Fruit fly (Drosophila melanogaster) whole organism, wandering third instar larva: ENCODE measurements around the gene Gas8.

ENCODE experiments used
- CrebA ChIP-seq: fragments of 200-800 bp; sonication (Bioruptor generic); optimal IDR thresholded peaks from 2 replicates; lab custom pipeline; 2016; ENCODE audit warnings: missing biosample characterization, mild to moderate bottlenecking, missing genetic modification characterization, borderline replicate concordance
- Dfd ChIP-seq: fragments of >200 bp; optimal IDR thresholded peaks from 2 replicates; lab custom pipeline; 2017; ENCODE audit warnings: missing biosample characterization, missing genetic modification characterization
- Jra ChIP-seq: sonication (Bioruptor generic); optimal IDR thresholded peaks from 2 replicates; lab custom pipeline; 2016; ENCODE audit warnings: missing biosample characterization, missing genetic modification characterization
- OdsH ChIP-seq: fragments of 200-800 bp; sonication (Bioruptor generic); optimal IDR thresholded peaks from 2 replicates; lab custom pipeline; 2016; ENCODE audit warnings: missing biosample characterization, mild to moderate bottlenecking, missing genetic modification characterization
- br ChIP-seq: fragments of 200-800 bp; sonication (Bioruptor generic); optimal IDR thresholded peaks from 2 replicates; lab custom pipeline; 2016; ENCODE audit warnings: missing biosample characterization, missing genetic modification characterization
- usp ChIP-seq: fragments of >200 bp; optimal IDR thresholded peaks from 2 replicates; lab custom pipeline; 2017; ENCODE audit warnings: missing biosample characterization, missing genetic modification characterization

DNA sequence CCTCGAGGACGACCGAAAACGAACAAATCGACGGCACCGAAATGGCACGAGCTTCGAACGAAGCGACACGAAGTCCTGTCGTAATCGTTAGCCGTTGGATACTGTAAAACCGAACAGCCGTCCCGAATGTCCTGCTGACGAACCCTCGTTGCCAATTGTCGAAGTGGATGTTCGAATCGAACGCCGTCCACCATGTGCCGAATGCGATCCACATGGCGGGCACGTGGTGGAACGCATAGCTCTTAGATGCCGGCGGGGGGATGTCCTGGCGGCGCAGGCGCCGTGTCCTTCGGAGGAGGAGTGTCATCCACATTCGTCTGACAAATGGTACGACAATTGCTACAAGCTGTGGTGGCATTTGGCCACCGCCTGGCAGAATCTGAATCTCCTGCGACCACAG is 26.0 kb upstream of the Gas8 start:
- TF ChIP-seq usp (GFP tag; lab: Kevin White, UChicago): no peak
- no peak for TF ChIP-seq OdsH (GFP tag; lab: Kevin White, UChicago)
- TF ChIP-seq Dfd (GFP tag; lab: Kevin White, UChicago): no peak
- no peak for TF ChIP-seq br
- no peak for TF ChIP-seq Jra (GFP tag; lab: Kevin White, UChicago)
- TF ChIP-seq CrebA (GFP tag; lab: Kevin White, UChicago): no peak
